Worm (Caenorhabditis elegans) whole organism, L2 larva: ENCODE data around the gene chch-3.

Experiments used
- alr-1 ChIP-seq: fragments of 150-350 bp; optimal IDR thresholded peaks from 2 replicates; lab custom pipeline; 2014; ENCODE audit warnings: missing biosample characterization, missing genetic modification characterization
- aly-2 ChIP-seq: fragments of 150-350 bp; optimal IDR thresholded peaks from 2 replicates; lab custom pipeline; 2014; ENCODE audit warnings: missing biosample characterization, missing genetic modification characterization
- ceh-82 ChIP-seq: fragments of 150-350 bp; optimal IDR thresholded peaks from 2 replicates; lab custom pipeline; 2014; ENCODE audit warnings: missing biosample characterization, missing genetic modification characterization
- crh-2 ChIP-seq: sonication (generic microtip); optimal IDR thresholded peaks from 2 replicates; lab custom pipeline; 2017; ENCODE audit warnings: missing biosample characterization, missing genetic modification characterization
- elt-3 ChIP-seq: sonication (generic microtip); optimal IDR thresholded peaks from 2 replicates; lab custom pipeline; 2017; ENCODE audit warnings: missing biosample characterization, missing genetic modification characterization
- fos-1 ChIP-seq: fragments of 150-350 bp; optimal IDR thresholded peaks from 2 replicates; lab custom pipeline; 2014; ENCODE audit warnings: missing biosample characterization, missing genetic modification characterization
- lsy-2 ChIP-seq, 2 experiments: fragments of 150-350 bp in 1 of 2; sonication (generic microtip) in 1 of 2; optimal IDR thresholded peaks; 2 replicates each; lab custom pipeline; 2014 to 2017; ENCODE audit warnings: missing biosample characterization in 2 of 2, missing genetic modification characterization in 2 of 2
- nhr-11 ChIP-seq: fragments of 150-350 bp; optimal IDR thresholded peaks from 2 replicates; lab custom pipeline; 2014; ENCODE audit warnings: missing biosample characterization, missing genetic modification characterization
- unc-62 ChIP-seq: fragments of 150-350 bp; optimal IDR thresholded peaks from 2 replicates; lab custom pipeline; 2014; ENCODE audit warnings: missing biosample characterization, missing genetic modification reagents, missing genetic modification characterization

DNA sequence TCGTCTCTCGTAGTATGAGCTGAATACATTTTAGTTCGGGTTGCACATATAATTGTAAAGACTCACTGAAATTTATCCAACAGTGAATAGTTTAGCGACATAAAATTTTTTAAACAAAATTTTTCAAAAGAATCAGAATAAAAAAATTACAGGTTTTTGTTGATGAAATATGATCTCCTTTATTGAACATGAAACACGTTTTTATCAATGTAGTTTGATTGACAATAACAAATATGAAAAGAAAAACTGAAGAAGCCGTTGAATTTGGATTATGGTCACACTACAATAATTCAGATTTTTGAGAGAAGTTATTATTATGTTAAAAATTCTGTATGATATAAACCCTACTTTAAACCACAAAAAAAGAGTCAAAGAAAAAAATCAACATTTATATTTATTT lies 23.2 kb downstream of the chch-3 start, which contains the start of gene chil-17:
- TF ChIP-seq unc-62 (no peak), aly-2 (tag; lab: Kevin White, UChicago) (no peak), lsy-2 (tag; optimal IDR thresholded peaks at IDR 0.05; lab: Kevin White, UChicago) (no peak), crh-2 (tag; lab: Kevin White, UChicago) (no peak), alr-1 (tag; lab: Kevin White, UChicago) (no peak), fos-1 (tag; lab: Kevin White, UChicago) (no peak), elt-3 (tag; lab: Kevin White, UChicago) (no peak), ceh-82 (tag; lab: Kevin White, UChicago) (no peak), nhr-11 (tag; lab: Kevin White, UChicago) (no peak)
